Worm (Caenorhabditis elegans) whole organism, L4 larva: ENCODE measurements around the gene C29E4.11.

Experiments used
- F44E2.7 ChIP-seq: fragments of 200-800 bp; sonication (Bioruptor generic); IDR thresholded peaks from 2 replicates; pipeline ENCODE4 v2.1.2; 2022; ENCODE audit warnings: missing genetic modification characterization, missing compliant biosample characterization
- R02D3.7 ChIP-seq: fragments of 150-350 bp; sonication (generic microtip); optimal IDR thresholded peaks from 3 replicates; lab custom pipeline; 2014; ENCODE audit warnings: missing biosample characterization, missing genetic modification characterization
- T26A8.4 ChIP-seq: fragments of 200-800 bp; sonication (Bioruptor generic); IDR thresholded peaks from 2 replicates; pipeline ENCODE4 v1.3.6; 2022; ENCODE audit warnings: missing genetic modification characterization, missing compliant biosample characterization
- Y105C5A.15 ChIP-seq: fragments of 200-800 bp; sonication (Bioruptor generic); IDR thresholded peaks from 2 replicates; pipeline ENCODE4 v1.3.6; 2022; ENCODE audit warnings: missing genetic modification characterization, missing compliant biosample characterization
- ZK546.5 ChIP-seq, 2 experiments: sonication (generic microtip); optimal IDR thresholded peaks; 2 replicates each; lab custom pipeline; 2017; ENCODE audit warnings: missing biosample characterization in 2 of 2, missing genetic modification characterization in 2 of 2
- aha-1 ChIP-seq: fragments of 150-350 bp; peaks from one replicate; lab custom pipeline; 2014; ENCODE audit warnings: missing biosample characterization, missing genetic modification characterization
- attf-4 ChIP-seq: sonication (generic microtip); optimal IDR thresholded peaks from 3 replicates; lab custom pipeline; 2017; ENCODE audit warnings: missing biosample characterization, missing genetic modification characterization
- ceh-32 ChIP-seq: sonication (generic microtip); optimal IDR thresholded peaks from 2 replicates; lab custom pipeline; 2016; ENCODE audit warnings: mild to moderate bottlenecking, missing genetic modification characterization, missing compliant biosample characterization; ENCODE audit not compliant: poor library complexity
- ceh-44 ChIP-seq: fragments of 200-800 bp; sonication (Bioruptor generic); IDR thresholded peaks from 2 replicates; pipeline ENCODE4 v1.3.6; 2022; ENCODE audit warnings: missing genetic modification reagents, missing genetic modification characterization, missing compliant biosample characterization
- daf-16 ChIP-seq, 3 experiments: sonication (generic microtip); optimal IDR thresholded peaks; 2 replicates each; lab custom pipeline; 2016 to 2017; ENCODE audit warnings: missing genetic modification characterization in 3 of 3, missing genetic modification reagents in 3 of 3, mild to moderate bottlenecking in 2 of 3, missing compliant biosample characterization in 2 of 3, missing biosample characterization in 1 of 3, moderate library complexity in 1 of 3
- dmd-6 ChIP-seq: fragments of 200-800 bp; sonication (Bioruptor generic); IDR thresholded peaks from 2 replicates; pipeline ENCODE4 v1.3.6; 2022; ENCODE audit warnings: missing genetic modification reagents, missing genetic modification characterization, missing compliant biosample characterization
- dmd-8 ChIP-seq: fragments of 200-800 bp; sonication (Bioruptor generic); IDR thresholded peaks from 2 replicates; pipeline ENCODE4 v1.3.6; 2022; ENCODE audit warnings: missing genetic modification characterization, missing compliant biosample characterization
- dmd-9 ChIP-seq: fragments of 200-800 bp; sonication (Bioruptor generic); IDR thresholded peaks from 2 replicates; pipeline ENCODE4 v1.3.6; 2022; ENCODE audit warnings: missing genetic modification reagents, missing genetic modification characterization, missing compliant biosample characterization
- egl-27 ChIP-seq: sonication (generic microtip); optimal IDR thresholded peaks from 3 replicates; lab custom pipeline; 2017; ENCODE audit warnings: missing biosample characterization, missing genetic modification reagents, missing genetic modification characterization
- egl-43 ChIP-seq: fragments of 200-800 bp; sonication (Bioruptor generic); IDR thresholded peaks from 2 replicates; pipeline ENCODE4 v1.3.6; 2022; ENCODE audit warnings: missing genetic modification reagents, missing genetic modification characterization, missing compliant biosample characterization
- fkh-10 ChIP-seq: fragments of 150-350 bp; optimal IDR thresholded peaks from 2 replicates; lab custom pipeline; 2014; ENCODE audit warnings: missing biosample characterization, missing genetic modification reagents, missing genetic modification characterization
- gei-8 ChIP-seq: fragments of 200-800 bp; sonication (Bioruptor generic); optimal IDR thresholded peaks from 2 replicates; lab custom pipeline; 2018; ENCODE audit warnings: mild to moderate bottlenecking, missing genetic modification characterization, missing compliant biosample characterization
- hlh-30 ChIP-seq: sonication (generic microtip); optimal IDR thresholded peaks from 2 replicates; lab custom pipeline; 2017; ENCODE audit warnings: antibody characterized with exemption, mild to moderate bottlenecking, missing genetic modification characterization, missing compliant biosample characterization; ENCODE audit not compliant: insufficient read depth
- lim-7 ChIP-seq: fragments of 200-800 bp; sonication (Bioruptor generic); IDR thresholded peaks from 2 replicates; pipeline ENCODE4 v1.3.6; 2022; ENCODE audit warnings: missing genetic modification characterization, missing compliant biosample characterization
- lin-1 ChIP-seq: fragments of 200-800 bp; sonication (Bioruptor generic); IDR thresholded peaks from 2 replicates; pipeline ENCODE4 v1.3.6; 2022; ENCODE audit warnings: missing genetic modification reagents, missing genetic modification characterization, missing compliant biosample characterization
- lin-13 ChIP-seq: fragments of 150-350 bp; optimal IDR thresholded peaks from 2 replicates; lab custom pipeline; 2014; ENCODE audit warnings: missing biosample characterization, missing genetic modification reagents, missing genetic modification characterization
- madf-5 ChIP-seq, 2 experiments: fragments of 200-800 bp; sonication (Bioruptor generic); IDR thresholded peaks; 2 replicates each; pipeline ENCODE4 v1.3.6; 2022; ENCODE audit warnings: missing compliant biosample characterization in 2 of 2, missing genetic modification characterization in 2 of 2
- mxl-3 ChIP-seq: fragments of 200-800 bp; sonication (Bioruptor generic); optimal IDR thresholded peaks from 2 replicates; lab custom pipeline; 2018; ENCODE audit warnings: mild to moderate bottlenecking, missing genetic modification characterization, missing compliant biosample characterization
- nhr-102 ChIP-seq: sonication (generic microtip); optimal IDR thresholded peaks from 2 replicates; lab custom pipeline; 2016; ENCODE audit warnings: mild to moderate bottlenecking, missing genetic modification characterization, moderate library complexity, missing compliant biosample characterization
- nhr-41 ChIP-seq: fragments of 200-800 bp; sonication (Bioruptor generic); IDR thresholded peaks from 2 replicates; pipeline ENCODE4 v1.3.6; 2022; ENCODE audit warnings: missing genetic modification reagents, missing genetic modification characterization, missing compliant biosample characterization
- nhr-77 ChIP-seq: fragments of 150-350 bp; optimal IDR thresholded peaks from 2 replicates; lab custom pipeline; 2014; ENCODE audit warnings: missing biosample characterization, missing genetic modification characterization
- set-16 ChIP-seq: fragments of 200-800 bp; sonication (Bioruptor generic); IDR thresholded peaks from 2 replicates; pipeline ENCODE4 v1.3.6; 2022; ENCODE audit warnings: missing genetic modification reagents, missing genetic modification characterization, missing compliant biosample characterization
- skn-1 ChIP-seq: fragments of 150-350 bp; optimal IDR thresholded peaks from 2 replicates; lab custom pipeline; 2014; ENCODE audit warnings: missing biosample characterization, missing genetic modification characterization
- snpc-1.2 ChIP-seq: fragments of 200-800 bp; sonication (Bioruptor generic); IDR thresholded peaks from 2 replicates; pipeline ENCODE4 v1.3.6; 2022; ENCODE audit warnings: missing genetic modification reagents, missing genetic modification characterization, missing compliant biosample characterization
- snpc-4 ChIP-seq: fragments of 150-350 bp; optimal IDR thresholded peaks from 2 replicates; lab custom pipeline; 2014; ENCODE audit warnings: missing biosample characterization, missing genetic modification characterization
- vab-7 ChIP-seq: fragments of 200-800 bp; sonication (Bioruptor generic); IDR thresholded peaks from 2 replicates; pipeline ENCODE4 v1.3.6; 2022; ENCODE audit warnings: missing genetic modification reagents, missing genetic modification characterization, missing compliant biosample characterization
- zag-1 ChIP-seq: fragments of 150-350 bp; optimal IDR thresholded peaks from 2 replicates; lab custom pipeline; 2014; ENCODE audit warnings: missing biosample characterization, missing genetic modification characterization
- zfp-2 ChIP-seq: sonication (generic microtip); optimal IDR thresholded peaks from 2 replicates; lab custom pipeline; 2016; ENCODE audit warnings: mild to moderate bottlenecking, missing genetic modification characterization, missing compliant biosample characterization

C29E4.11 gene

ce11 chrIII:7973201-7973767, 15.4 kb upstream of the C29E4.11 start, which contains the start of the genes eef-1B.1 and aco-2 (continued):
- TF ChIP-seq attf-4 (tag; lab: Kevin White, UChicago) (no peak), lin-13 (GFP tag; lab: Kevin White, UChicago) (peak; percentile 92), vab-7 (GFP tag; lab: Robert Waterston, UW) (0 out of 2 replicates have a peak, but pooled peaks have one; percentile 7), lim-7 (no peak), skn-1 (tag; lab: Kevin White, UChicago) (no peak), F44E2.7 (GFP tag; lab: Robert Waterston, UW) (no peak), daf-16 (GFP tag; optimal IDR thresholded peaks at IDR 0.05; lab: Kevin White, UChicago) (peak in 1 of 2 experiments; percentile 61), daf-16 (tag; optimal IDR thresholded peaks at IDR 0.05; lab: Kevin White, UChicago) (peak; percentile 89), dmd-9 (GFP tag; lab: Robert Waterston, UW) (0 out of 2 replicates have a peak, but pooled peaks have one; percentile 50), ceh-32 (tag; lab: Kevin White, UChicago) (no peak), nhr-41 (GFP tag; lab: Robert Waterston, UW) (no peak), zag-1 (no peak)
- TF ChIP-seq, all 104 proteins: peak for 54

ce11 chrIII:7972687-7973086, 14.8 kb upstream of the C29E4.11 start:
- TF ChIP-seq set-16 (GFP tag; lab: Robert Waterston, UW) (peak; percentile 85), mxl-3 (GFP tag; lab: Kevin White, UChicago) (no peak), lin-1 (GFP tag; lab: Robert Waterston, UW) (no peak), egl-43 (no peak), fkh-10 (no peak), lin-13 (GFP tag; lab: Kevin White, UChicago) (no peak), egl-27 (no peak), ceh-44 (peak; percentile 53; the same call in 1 of the 2 replicates)
- TF ChIP-seq, all 104 proteins: peak for 2

- TF ChIP-seq attf-4 (tag; lab: Kevin White, UChicago) (no peak), zag-1 (no peak), nhr-77 (tag; lab: Kevin White, UChicago) (no peak), gei-8 (GFP tag; lab: Kevin White, UChicago) (no peak), dmd-6 (GFP tag; lab: Robert Waterston, UW) (no peak), R02D3.7 (tag; lab: Kevin White, UChicago) (no peak), ZK546.5 (tag; optimal IDR thresholded peaks at IDR 0.05; lab: Kevin White, UChicago) (no peak), snpc-1.2 (GFP tag; lab: Robert Waterston, UW) (0 out of 2 replicates have a peak, but pooled peaks have one; percentile 29), hlh-30 (tag; lab: Kevin White, UChicago) (no peak)
These were observed 14.1 kb upstream of the C29E4.11 start, which contains the start of gene F54H12.5 for ce11 chrIII:7972061-7972460. TSS of gene F54H12.5 (minus strand) at chrIII:7972161.

ce11 chrIII:7969121-7969520, 11.2 kb upstream of the C29E4.11 start, which contains the start of the genes F54H12.8 and F54H12.7:
TSS of gene F54H12.8 (minus strand) at chrIII:7969221.
TSS of gene F54H12.7 (plus strand) at chrIII:7969349.
- no peak for TF ChIP-seq snpc-4 (tag; lab: Kevin White, UChicago)
- no peak for TF ChIP-seq attf-4 (tag; lab: Kevin White, UChicago)
- TF ChIP-seq nhr-102 (tag; lab: Kevin White, UChicago), result no peak
- no peak for TF ChIP-seq zfp-2 (tag; lab: Kevin White, UChicago)

ce11 chrIII:7965946-7966692, 8.2 kb upstream of the C29E4.11 start:
- peak; percentile 80 for TF ChIP-seq dmd-8 (GFP tag; lab: Robert Waterston, UW)
- 0 out of 4 replicates have a peak, but pooled peaks of 1 of the 2 experiments have one; percentile 27 for TF ChIP-seq madf-5 (GFP tag; IDR thresholded peaks at IDR 0.05; lab: Robert Waterston, UW)
- peak; percentile 38 for TF ChIP-seq aha-1 (tag; lab: Kevin White, UChicago)
- 0 out of 2 replicates have a peak, but pooled peaks have one; percentile 50 for TF ChIP-seq lim-7
- 0 out of 2 replicates have a peak, but pooled peaks have one; percentile 15 for TF ChIP-seq T26A8.4 (GFP tag; lab: Robert Waterston, UW)
- 0 out of 2 replicates have a peak, but pooled peaks have one; percentile 33 for TF ChIP-seq Y105C5A.15
